Fruit fly (Drosophila melanogaster): ENCODE results near the gene srw.

The srw gene

dm6 chr3L:4288591-4289056 is 5.3 kb upstream of the srw start, which contains the start of gene Hexo1 (continued):
- TF ChIP-seq tap (tag; optimal IDR thresholded peaks at IDR 0.05) = no peak
- TF ChIP-seq CG18764 (GFP tag; optimal IDR thresholded peaks at IDR 0.05) = no peak
- TF ChIP-seq Doc3 (GFP tag; IDR thresholded peaks at IDR 0.05; ENCODE audit: partially characterized antibody) = no peak
- peak; percentile 50; the same call in 2 of the 3 replicates for TF ChIP-seq dysf (GFP tag; IDR thresholded peaks at IDR 0.05)
- TF ChIP-seq Dbx (GFP tag; IDR thresholded peaks at IDR 0.05) = peak; percentile 20; the same call in 1 of the 3 replicates
- peak; percentile 27 for TF ChIP-seq CG12659 (GFP tag; optimal IDR thresholded peaks at IDR 0.05)
- peak; percentile 36 for TF ChIP-seq unpg (GFP tag; optimal IDR thresholded peaks at IDR 0.05)
- TF ChIP-seq CG6813 (GFP tag; optimal IDR thresholded peaks at IDR 0.05) = no peak
- no peak for TF ChIP-seq CG7372 (GFP tag; IDR thresholded peaks at IDR 0.05)
- TF ChIP-seq Xbp1 (GFP tag; optimal IDR thresholded peaks at IDR 0.05) = peak; percentile 1
- TF ChIP-seq Nf-YC (tag; optimal IDR thresholded peaks at IDR 0.05) = peak; percentile 0
- 0 out of 3 replicates have a peak, but pooled peaks have one; percentile 40 for TF ChIP-seq CG11695 (GFP tag; IDR thresholded peaks at IDR 0.05)
- peak; percentile 97 for TF ChIP-seq D19A (tag; optimal IDR thresholded peaks at IDR 0.05)
- TF ChIP-seq pan (optimal IDR thresholded peaks at IDR 0.05) = no peak
- peak in 1 of 2 experiments; percentile 36 for TF ChIP-seq pan (GFP tag; optimal IDR thresholded peaks at IDR 0.05 in 1 of 2, IDR thresholded peaks at IDR 0.05 in 1 of 2)
- peak; percentile 29 for TF ChIP-seq CG7556 (GFP tag; optimal IDR thresholded peaks at IDR 0.05)
- TF ChIP-seq CG9876 (GFP tag; optimal IDR thresholded peaks at IDR 0.05) = no peak
- TF ChIP-seq CG4617 (GFP tag; optimal IDR thresholded peaks at IDR 0.05; ENCODE audit: borderline replicate concordance) = no peak
- no peak for TF ChIP-seq p53 (GFP tag; optimal IDR thresholded peaks at IDR 0.05)
- TF ChIP-seq CG14014 (GFP tag; IDR thresholded peaks at IDR 0.05) = 0 out of 2 replicates have a peak, but pooled peaks have one; percentile 16
- TF ChIP-seq Fer1 (GFP tag; optimal IDR thresholded peaks at IDR 0.05) = peak; percentile 40
- TF ChIP-seq CG11560 (tag; IDR thresholded peaks at IDR 0.05) = no peak
- peak; percentile 48 for TF ChIP-seq PHDP (tag; optimal IDR thresholded peaks at IDR 0.05)
- peak; percentile 29 for TF ChIP-seq caup (GFP tag; optimal IDR thresholded peaks at IDR 0.05; ENCODE audit: severe bottlenecking)
- peak; percentile 56; the same call in 1 of the 3 replicates for TF ChIP-seq ci (GFP tag; IDR thresholded peaks at IDR 0.05)
- peak; percentile 8 for TF ChIP-seq CG10267 (tag; optimal IDR thresholded peaks at IDR 0.05)
- TF ChIP-seq Pdp1 (GFP tag; optimal IDR thresholded peaks at IDR 0.05) = peak in 1 of 2 experiments; percentile 23
- TF ChIP-seq Drgx (GFP tag; IDR thresholded peaks at IDR 0.05) = 0 out of 2 replicates have a peak, but pooled peaks have one; percentile 15
- TF ChIP-seq CG12391 (tag; optimal IDR thresholded peaks at IDR 0.05) = peak; percentile 27
- TF ChIP-seq eyg (GFP tag; optimal IDR thresholded peaks at IDR 0.05) = no peak
- no peak for TF ChIP-seq CG10462 (GFP tag; optimal IDR thresholded peaks at IDR 0.05)
- no peak for TF ChIP-seq wek (GFP tag; optimal IDR thresholded peaks at IDR 0.05)
- peak; percentile 21 for TF ChIP-seq CG10979 (tag; optimal IDR thresholded peaks at IDR 0.05)
- no peak for TF ChIP-seq bbx (GFP tag; IDR thresholded peaks at IDR 0.05; ENCODE audit: partially characterized antibody)
- TF ChIP-seq CG10431 (GFP tag; optimal IDR thresholded peaks at IDR 0.05) = no peak
- TF ChIP-seq mirr (GFP tag; optimal IDR thresholded peaks at IDR 0.05) = no peak
- TF ChIP-seq sima (GFP tag; optimal IDR thresholded peaks at IDR 0.05) = no peak
- TF ChIP-seq Elba2 (GFP tag; optimal IDR thresholded peaks at IDR 0.05) = no peak
- peak; percentile 78 for TF ChIP-seq CG15514 (GFP tag; optimal IDR thresholded peaks at IDR 0.05)
- peak; percentile 17 for TF ChIP-seq cwo (GFP tag; optimal IDR thresholded peaks at IDR 0.05)
- TF ChIP-seq Six4 (GFP tag; optimal IDR thresholded peaks at IDR 0.05) = no peak
- TF ChIP-seq zfh2 (GFP tag; optimal IDR thresholded peaks at IDR 0.05) = no peak
- TF ChIP-seq Oli (tag; optimal IDR thresholded peaks at IDR 0.05) = peak; percentile 25
- TF ChIP-seq CG18262 (tag; optimal IDR thresholded peaks at IDR 0.05) = peak; percentile 31
- TF ChIP-seq lilli (GFP tag; optimal IDR thresholded peaks at IDR 0.05) = peak; percentile 39
- TF ChIP-seq her (GFP tag; optimal IDR thresholded peaks at IDR 0.05) = no peak
- peak; percentile 6 for TF ChIP-seq NfI (GFP tag; optimal IDR thresholded peaks at IDR 0.05)
